In the genomic region with DNA sequence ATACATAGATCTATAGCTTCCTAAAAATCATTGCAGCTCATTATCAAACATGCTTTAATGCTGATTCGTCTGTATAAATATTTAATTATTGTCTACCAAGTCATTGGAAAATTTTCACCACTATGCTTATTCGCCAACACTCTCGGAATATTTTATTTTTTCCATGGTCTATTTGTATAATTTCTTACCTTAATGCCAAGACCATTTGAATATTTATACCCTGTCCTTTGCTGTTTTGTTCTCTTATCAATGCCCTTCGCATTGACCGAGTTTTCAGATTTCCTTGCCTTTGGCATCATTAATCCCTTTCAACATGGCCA, we compare ENCODE assay signal across 5 fruit fly cellular contexts.
A peak's percentile ranks its signal among the peaks of the same experiment; 100 is the strongest.
TF ChIP-seq lines count a peak whose summit lies in the region.

No protein-coding gene starts in this region.

- no peak for TF ChIP-seq CTCF in whole organism, embryonic (GFP tag; optimal IDR thresholded peaks at IDR 0.05; lab: Kevin White, UChicago)

TF ChIP-seq in whole organism, adult, 20 proteins besides CTCF, POLR2A, EP300 and RAD21:
- peak; percentile 79 for TF ChIP-seq tj (GFP tag; optimal IDR thresholded peaks at IDR 0.05; lab: Kevin White, UChicago)
- no peak for TF ChIP-seq bab1 (GFP tag; optimal IDR thresholded peaks at IDR 0.05; lab: Kevin White, UChicago)
- no peak for TF ChIP-seq toe (GFP tag; optimal IDR thresholded peaks at IDR 0.05; lab: Kevin White, UChicago)
- no peak for TF ChIP-seq CG7101 (tag; optimal IDR thresholded peaks at IDR 0.05; lab: Kevin White, UChicago)
- TF ChIP-seq CG33017 (tag; optimal IDR thresholded peaks at IDR 0.05; lab: Kevin White, UChicago) = no peak
- TF ChIP-seq CG11617 (GFP tag; optimal IDR thresholded peaks at IDR 0.05; lab: Kevin White, UChicago) = peak; percentile 13

TF ChIP-seq in whole organism, embryonic, 481 proteins besides CTCF, POLR2A, EP300 and RAD21 (continues in another document):
- TF ChIP-seq unpg (GFP tag; optimal IDR thresholded peaks at IDR 0.05; lab: Kevin White, UChicago) = no peak
- no peak for TF ChIP-seq tna (GFP tag; IDR thresholded peaks at IDR 0.05; lab: Robert Waterston, UW; ENCODE audit: partially characterized antibody)
- no peak for TF ChIP-seq pan (optimal IDR thresholded peaks at IDR 0.05; lab: Kevin White, UChicago)
- peak in 1 of 2 experiments; percentile 14 for TF ChIP-seq pan (GFP tag; optimal IDR thresholded peaks at IDR 0.05 in 1 of 2, IDR thresholded peaks at IDR 0.05 in 1 of 2)
- no peak for TF ChIP-seq E2f2 (GFP tag; IDR thresholded peaks at IDR 0.05; lab: Robert Waterston, UW)
- TF ChIP-seq Drgx (GFP tag; IDR thresholded peaks at IDR 0.05; lab: Robert Waterston, UW) = peak; percentile 62
- TF ChIP-seq C15 (GFP tag; IDR thresholded peaks at IDR 0.05; lab: Robert Waterston, UW) = no peak
- TF ChIP-seq CG7372 (GFP tag; IDR thresholded peaks at IDR 0.05; lab: Robert Waterston, UW) = 0 out of 2 replicates have a peak, but pooled peaks have one; percentile 22
- TF ChIP-seq Xrp1 (GFP tag; IDR thresholded peaks at IDR 0.05; lab: Robert Waterston, UW) = peak; percentile 21; the same call in 1 of the 2 replicates
- TF ChIP-seq gem (tag; optimal IDR thresholded peaks at IDR 0.05; lab: Kevin White, UChicago) = peak; percentile 40
- TF ChIP-seq CG2712 (tag; optimal IDR thresholded peaks at IDR 0.05; lab: Kevin White, UChicago) = peak; percentile 25
- TF ChIP-seq tgo (GFP tag; IDR thresholded peaks at IDR 0.05; lab: Robert Waterston, UW) = peak; percentile 46; the same call in 1 of the 3 replicates
- no peak for TF ChIP-seq CG2678 (tag; optimal IDR thresholded peaks at IDR 0.05; lab: Kevin White, UChicago)
- no peak for TF ChIP-seq tll (GFP tag; optimal IDR thresholded peaks at IDR 0.05; lab: Kevin White, UChicago)
- peak in 1 of 2 experiments; percentile 28 for TF ChIP-seq Trl (optimal IDR thresholded peaks at IDR 0.05; lab: Kevin White, UChicago)
- no peak for TF ChIP-seq Trl (GFP tag; optimal IDR thresholded peaks at IDR 0.05; lab: Kevin White, UChicago)
- TF ChIP-seq hth (optimal IDR thresholded peaks at IDR 0.05; lab: Kevin White, UChicago) = no peak
- TF ChIP-seq CG11696 (GFP tag; IDR thresholded peaks at IDR 0.05; lab: Robert Waterston, UW) = no peak
- TF ChIP-seq CG11504 (tag; optimal IDR thresholded peaks at IDR 0.05; lab: Kevin White, UChicago) = peak; percentile 23
- no peak for TF ChIP-seq HLHmδ (GFP tag; optimal IDR thresholded peaks at IDR 0.05; lab: Kevin White, UChicago)

TF ChIP-seq in whole organism, prepupa, 60 proteins besides CTCF, POLR2A, EP300 and RAD21 (continues in another document):
- TF ChIP-seq CG15336 (GFP tag; IDR thresholded peaks at IDR 0.05; lab: Robert Waterston, UW) (no peak; the same call in 1 of the 2 replicates), Smox (GFP tag; optimal IDR thresholded peaks at IDR 0.05; lab: Kevin White, UChicago) (peak; percentile 33), pdm3 (GFP tag; optimal IDR thresholded peaks at IDR 0.05; lab: Kevin White, UChicago) (no peak), Sox15 (GFP tag; optimal IDR thresholded peaks at IDR 0.05; lab: Kevin White, UChicago) (no peak), Sox102F (GFP tag; optimal IDR thresholded peaks at IDR 0.05; lab: Kevin White, UChicago) (no peak), CG6276 (GFP tag; optimal IDR thresholded peaks at IDR 0.05; lab: Kevin White, UChicago) (no peak), CG34406 (GFP tag; optimal IDR thresholded peaks at IDR 0.05; lab: Kevin White, UChicago) (no peak), Eip78C (GFP tag; lab: Kevin White, UChicago) (peak; percentile 84), Lpt (GFP tag; optimal IDR thresholded peaks at IDR 0.05; lab: Kevin White, UChicago) (no peak), lz (GFP tag; optimal IDR thresholded peaks at IDR 0.05; lab: Kevin White, UChicago) (no peak), CG11762 (GFP tag; optimal IDR thresholded peaks at IDR 0.05; lab: Kevin White, UChicago; ENCODE audit: insufficient read depth) (no peak), CG6854 (GFP tag; optimal IDR thresholded peaks at IDR 0.05; lab: Kevin White, UChicago) (no peak), OdsH (GFP tag; optimal IDR thresholded peaks at IDR 0.05; lab: Kevin White, UChicago) (no peak), CG11902 (GFP tag; optimal IDR thresholded peaks at IDR 0.05; lab: Kevin White, UChicago) (no peak), CG1621 (tag; optimal IDR thresholded peaks at IDR 0.05; lab: Kevin White, UChicago) (no peak), CG4318 (GFP tag; optimal IDR thresholded peaks at IDR 0.05; lab: Kevin White, UChicago) (no peak), CG10669 (GFP tag; optimal IDR thresholded peaks at IDR 0.05; lab: Kevin White, UChicago) (peak; percentile 12), CG8319 (GFP tag; optimal IDR thresholded peaks at IDR 0.05; lab: Kevin White, UChicago) (no peak), Ets96B (tag; optimal IDR thresholded peaks at IDR 0.05; lab: Kevin White, UChicago) (peak; percentile 7), fkh (GFP tag; optimal IDR thresholded peaks at IDR 0.05; lab: Kevin White, UChicago) (no peak), fd85E (GFP tag; optimal IDR thresholded peaks at IDR 0.05; lab: Kevin White, UChicago) (no peak), CG6163 (GFP tag; IDR thresholded peaks at IDR 0.05; lab: Robert Waterston, UW) (no peak)

TF ChIP-seq in whole organism, pupa, 21 proteins besides CTCF, POLR2A, EP300 and RAD21:
- TF ChIP-seq CG13204 (GFP tag; optimal IDR thresholded peaks at IDR 0.05; lab: Kevin White, UChicago) (no peak), CG14655 (GFP tag; optimal IDR thresholded peaks at IDR 0.05; lab: Kevin White, UChicago) (peak; percentile 39), CG9948 (tag; optimal IDR thresholded peaks at IDR 0.05; lab: Kevin White, UChicago) (peak; percentile 1), EcR (GFP tag; optimal IDR thresholded peaks at IDR 0.05; lab: Kevin White, UChicago) (peak; percentile 14), CG17806 (tag; optimal IDR thresholded peaks at IDR 0.05; lab: Kevin White, UChicago) (peak; percentile 14)
TF ChIP-seq in whole organism, pupa: peak in this region for 4.

TF ChIP-seq in whole organism, wandering third instar larva, 38 proteins besides CTCF, POLR2A, EP300 and RAD21:
- TF ChIP-seq Dif (GFP tag; optimal IDR thresholded peaks at IDR 0.05; lab: Kevin White, UChicago; ENCODE audit: partially characterized antibody) = no peak
- peak; percentile 48 for TF ChIP-seq fru (GFP tag; optimal IDR thresholded peaks at IDR 0.05; lab: Kevin White, UChicago)
- TF ChIP-seq woc (GFP tag; optimal IDR thresholded peaks at IDR 0.05; lab: Kevin White, UChicago) = no peak
- TF ChIP-seq CrebA (GFP tag; optimal IDR thresholded peaks at IDR 0.05; lab: Kevin White, UChicago; ENCODE audit: borderline replicate concordance) = no peak
- no peak for TF ChIP-seq ey (GFP tag; optimal IDR thresholded peaks at IDR 0.05; lab: Kevin White, UChicago)
- peak; percentile 13 for TF ChIP-seq HLH106 (tag; optimal IDR thresholded peaks at IDR 0.05; lab: Kevin White, UChicago)
- no peak for TF ChIP-seq GATAd (GFP tag; optimal IDR thresholded peaks at IDR 0.05; lab: Kevin White, UChicago)
- no peak for TF ChIP-seq lola (GFP tag; optimal IDR thresholded peaks at IDR 0.05; lab: Kevin White, UChicago)
- TF ChIP-seq sv (GFP tag; optimal IDR thresholded peaks at IDR 0.05; lab: Kevin White, UChicago) = no peak
- TF ChIP-seq br (GFP tag; optimal IDR thresholded peaks at IDR 0.05; lab: Kevin White, UChicago) = no peak
- peak; percentile 6 for TF ChIP-seq OdsH (GFP tag; optimal IDR thresholded peaks at IDR 0.05; lab: Kevin White, UChicago)
- TF ChIP-seq jim (GFP tag; optimal IDR thresholded peaks at IDR 0.05; lab: Kevin White, UChicago) = no peak
- no peak for TF ChIP-seq psq (GFP tag; optimal IDR thresholded peaks at IDR 0.05; lab: Kevin White, UChicago)
- no peak for TF ChIP-seq sage (GFP tag; optimal IDR thresholded peaks at IDR 0.05; lab: Kevin White, UChicago)
